Worm (Caenorhabditis elegans) whole organism, L4 larva: ENCODE data around the gene unc-52.

ENCODE experiments used
- aly-2 ChIP-seq: sonication (generic microtip); optimal IDR thresholded peaks from 2 replicates; lab custom pipeline; 2018; ENCODE audit warnings: missing biosample characterization, missing genetic modification characterization
- attf-4 ChIP-seq: sonication (generic microtip); optimal IDR thresholded peaks from 3 replicates; lab custom pipeline; 2017; ENCODE audit warnings: missing biosample characterization, missing genetic modification characterization
- ceh-28 ChIP-seq: fragments of 150-350 bp; optimal IDR thresholded peaks from 2 replicates; lab custom pipeline; 2014; ENCODE audit warnings: missing biosample characterization, missing genetic modification reagents, missing genetic modification characterization
- daf-12 ChIP-seq: fragments of 150-350 bp; optimal IDR thresholded peaks from 2 replicates; lab custom pipeline; 2014; ENCODE audit warnings: missing biosample characterization, missing genetic modification reagents, missing genetic modification characterization
- hmg-1.1 ChIP-seq: fragments of 200-800 bp; sonication (Bioruptor generic); IDR thresholded peaks from 2 replicates; pipeline ENCODE4 v1.3.6; 2022; ENCODE audit warnings: missing genetic modification reagents, missing genetic modification characterization, missing compliant biosample characterization
- nhr-111 ChIP-seq: fragments of 200-800 bp; sonication (Bioruptor generic); optimal IDR thresholded peaks from 2 replicates; lab custom pipeline; 2018; ENCODE audit warnings: mild to moderate bottlenecking, missing genetic modification characterization, missing compliant biosample characterization
- nhr-41 ChIP-seq: fragments of 200-800 bp; sonication (Bioruptor generic); IDR thresholded peaks from 2 replicates; pipeline ENCODE4 v1.3.6; 2022; ENCODE audit warnings: missing genetic modification reagents, missing genetic modification characterization, missing compliant biosample characterization
- pha-4 ChIP-seq, 2 experiments: fragments of 150-350 bp in 1 of 2; fragments of 200-800 bp in 1 of 2; sonication (Bioruptor generic) in 1 of 2; IDR thresholded peaks in 1 of 2; optimal IDR thresholded peaks in 1 of 2; 2 replicates each; pipeline versions ENCODE4 v1.3.6 to Lab custom; 2014 to 2022; ENCODE audit warnings: missing genetic modification characterization in 2 of 2, missing genetic modification reagents in 2 of 2, missing biosample characterization in 1 of 2, missing compliant biosample characterization in 1 of 2
- rbr-2 ChIP-seq: sonication (generic microtip); optimal IDR thresholded peaks from 2 replicates; lab custom pipeline; 2016; ENCODE audit warnings: missing genotype, missing genetic modification characterization, missing compliant biosample characterization
- sdz-12 ChIP-seq: fragments of 200-800 bp; sonication (Bioruptor generic); optimal IDR thresholded peaks from 2 replicates; lab custom pipeline; 2018; ENCODE audit warnings: mild to moderate bottlenecking, missing genetic modification characterization, missing compliant biosample characterization
- unc-130 ChIP-seq: sonication (generic microtip); optimal IDR thresholded peaks from 2 replicates; lab custom pipeline; 2016; ENCODE audit warnings: missing genetic modification reagents, missing genetic modification characterization, missing compliant biosample characterization

DNA sequence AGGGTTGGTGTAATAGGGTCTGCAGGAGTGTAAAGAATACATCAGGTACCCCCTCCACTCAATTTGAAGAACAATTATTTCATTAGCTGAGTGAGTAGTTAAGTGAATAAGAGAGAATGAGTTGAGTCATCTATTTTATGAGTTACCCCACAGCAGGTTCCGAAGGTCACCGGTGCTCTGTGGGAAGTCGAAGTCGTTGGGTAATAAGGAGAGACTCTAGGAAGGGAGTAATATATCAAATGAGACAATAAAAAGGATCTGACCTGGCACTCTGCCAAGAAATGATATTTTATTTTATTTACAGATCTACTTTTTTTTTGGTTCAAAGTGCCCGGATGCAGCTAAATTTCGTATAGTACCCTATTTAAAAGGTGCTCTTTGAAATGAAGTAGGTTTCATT is 13.8 kb upstream of the unc-52 start, which contains the start of gene C09F9.1:
- TF ChIP-seq sdz-12 (no peak), daf-12 (tag; lab: Kevin White, UChicago) (no peak), rbr-2 (tag; lab: Kevin White, UChicago) (no peak), ceh-28 (no peak), pha-4 (GFP tag; IDR thresholded peaks at IDR 0.05; lab: Robert Waterston, UW) (no peak), pha-4 (tag; optimal IDR thresholded peaks at IDR 0.05; lab: Kevin White, UChicago) (no peak), unc-130 (GFP tag; lab: Kevin White, UChicago) (no peak), hmg-1.1 (GFP tag; lab: Robert Waterston, UW) (no peak), attf-4 (tag; lab: Kevin White, UChicago) (no peak), nhr-41 (GFP tag; lab: Robert Waterston, UW) (no peak), nhr-111 (no peak), aly-2 (tag; lab: Kevin White, UChicago) (no peak)
